Worm (Caenorhabditis elegans): ENCODE results near the gene mek-1.

DNA sequence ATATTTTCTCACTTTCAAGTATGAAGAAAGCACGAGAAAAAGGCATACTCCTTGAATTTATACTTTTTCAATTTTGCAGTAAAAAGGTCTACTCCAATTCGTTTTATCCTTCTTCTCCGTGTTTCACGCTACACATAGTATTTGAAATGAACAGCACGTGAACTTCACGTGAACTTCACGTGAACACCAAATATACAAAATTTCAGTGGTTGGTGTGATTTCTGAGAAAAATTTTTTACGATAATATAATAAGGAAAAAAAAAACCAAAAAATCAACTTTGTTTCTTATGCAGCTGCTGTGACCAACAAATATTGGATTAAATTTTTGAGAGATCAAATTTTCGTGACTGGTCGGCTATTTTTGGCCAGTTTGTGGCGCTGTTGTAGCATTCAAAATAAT, 32.6 kb upstream of the mek-1 start:
- TF ChIP-seq F13C5.2 (tag; optimal IDR thresholded peaks at IDR 0.05) (no peak), ceh-36 (tag; optimal IDR thresholded peaks at IDR 0.05) (no peak), ama-1 (optimal IDR thresholded peaks at IDR 0.05) (no peak), hnd-1 (tag; optimal IDR thresholded peaks at IDR 0.05) (no peak), tbx-11 (GFP tag; IDR thresholded peaks at IDR 0.05) (no peak), hmg-4 (GFP tag; optimal IDR thresholded peaks at IDR 0.05) (no peak), pes-1 (GFP tag; IDR thresholded peaks at IDR 0.05) (no peak), tra-4 (tag; optimal IDR thresholded peaks at IDR 0.05) (no peak), scrt-1 (GFP tag; IDR thresholded peaks at IDR 0.05) (no peak)
